Fruit fly (Drosophila melanogaster) whole organism, adult: ENCODE results near the gene CG13012.

Experiments
- CG11617 ChIP-seq: fragments of 200-800 bp; sonication (Bioruptor generic); optimal IDR thresholded peaks from 2 replicates; lab custom pipeline; 2017; ENCODE audit warnings: mild to moderate bottlenecking, missing biosample characterization, missing genetic modification reagents, missing genetic modification characterization
- CG12768 ChIP-seq: fragments of 200-800 bp; sonication (Bioruptor generic); optimal IDR thresholded peaks from 2 replicates; lab custom pipeline; 2017; ENCODE audit warnings: missing biosample characterization, missing genetic modification characterization, mild to moderate bottlenecking, moderate library complexity, missing genetic modification reagents
- CG14711 ChIP-seq: fragments of 200-800 bp; sonication (Bioruptor generic); optimal IDR thresholded peaks from 2 replicates; lab custom pipeline; 2018; ENCODE audit warnings: missing biosample characterization, mild to moderate bottlenecking, missing genetic modification characterization, moderate library complexity
- CG1620 ChIP-seq: fragments of 200-800 bp; sonication (Bioruptor generic); optimal IDR thresholded peaks from 2 replicates; lab custom pipeline; 2016; ENCODE audit warnings: missing biosample characterization, missing genetic modification characterization
- CG33017 ChIP-seq: fragments of 200-800 bp; sonication (Bioruptor generic); optimal IDR thresholded peaks from 2 replicates; lab custom pipeline; 2018; ENCODE audit warnings: missing biosample characterization, mild to moderate bottlenecking, missing genetic modification characterization, moderate library complexity
- CG5204 ChIP-seq: fragments of 200-800 bp; sonication (Bioruptor generic); optimal IDR thresholded peaks from 2 replicates; lab custom pipeline; 2016; ENCODE audit warnings: missing biosample characterization, missing genetic modification characterization
- CG7045 ChIP-seq: fragments of 200-800 bp; sonication (Bioruptor generic); optimal IDR thresholded peaks from 2 replicates; lab custom pipeline; 2017; ENCODE audit warnings: missing biosample characterization, mild to moderate bottlenecking, missing genetic modification characterization
- CG7101 ChIP-seq: fragments of 200-800 bp; sonication (Bioruptor generic); optimal IDR thresholded peaks from 2 replicates; lab custom pipeline; 2018; ENCODE audit warnings: missing biosample characterization, mild to moderate bottlenecking, missing genetic modification characterization, moderate library complexity
- Clk ChIP-seq: fragments of 200-800 bp; sonication (Bioruptor generic); optimal IDR thresholded peaks from 2 replicates; lab custom pipeline; 2017; ENCODE audit warnings: missing biosample characterization, missing genetic modification characterization
- Crg-1 ChIP-seq: fragments of 200-800 bp; sonication (Bioruptor generic); optimal IDR thresholded peaks from 2 replicates; lab custom pipeline; 2016; ENCODE audit warnings: missing biosample characterization, missing genetic modification characterization
- Hr96 ChIP-seq: fragments of 200-800 bp; sonication (Bioruptor generic); optimal IDR thresholded peaks from 2 replicates; lab custom pipeline; 2016; ENCODE audit warnings: missing biosample characterization, missing genetic modification characterization
- Mnt ChIP-seq: fragments of 200-800 bp; sonication (Bioruptor generic); optimal IDR thresholded peaks from 2 replicates; lab custom pipeline; 2016; ENCODE audit warnings: missing biosample characterization, mild to moderate bottlenecking, missing genetic modification characterization
- bab1 ChIP-seq: fragments of 200-800 bp; sonication (Bioruptor generic); optimal IDR thresholded peaks from 3 replicates; lab custom pipeline; 2019; ENCODE audit warnings: missing biosample characterization, mild to moderate bottlenecking, missing genetic modification characterization, moderate library complexity
- cic ChIP-seq: fragments of 200-800 bp; sonication (Bioruptor generic); optimal IDR thresholded peaks from 2 replicates; lab custom pipeline; 2017; ENCODE audit warnings: missing biosample characterization, mild to moderate bottlenecking, missing genetic modification characterization, moderate library complexity
- cnc ChIP-seq, 2 experiments: fragments of >200 bp; optimal IDR thresholded peaks; 2 replicates each; lab custom pipeline; 2017
- kay ChIP-seq: fragments of 200-800 bp; sonication (Bioruptor generic); peaks from one replicate; lab custom pipeline; 2016; ENCODE audit warnings: missing biosample characterization, missing genetic modification characterization, borderline replicate concordance
- ovo ChIP-seq: fragments of 200-800 bp; sonication (Bioruptor generic); optimal IDR thresholded peaks from 2 replicates; lab custom pipeline; 2016; ENCODE audit warnings: missing biosample characterization, missing genetic modification characterization
- pad ChIP-seq: fragments of 200-800 bp; sonication (Bioruptor generic); optimal IDR thresholded peaks from 3 replicates; lab custom pipeline; 2017; ENCODE audit warnings: missing biosample characterization, missing genetic modification characterization, mild to moderate bottlenecking, moderate library complexity, missing genetic modification reagents
- tj ChIP-seq: fragments of 200-800 bp; sonication (Bioruptor generic); optimal IDR thresholded peaks from 3 replicates; lab custom pipeline; 2017; ENCODE audit warnings: missing biosample characterization, mild to moderate bottlenecking, missing genetic modification characterization, moderate library complexity
- toe ChIP-seq: fragments of 200-800 bp; sonication (Bioruptor generic); optimal IDR thresholded peaks from 2 replicates; lab custom pipeline; 2016; ENCODE audit warnings: missing biosample characterization, missing genetic modification characterization

The CG13012 gene

dm6 chrX:16672904-16673303, 3.6 kb downstream of the CG13012 start:
- no peak for TF ChIP-seq tj (GFP tag; lab: Kevin White, UChicago)
- TF ChIP-seq CG33017 (tag; lab: Kevin White, UChicago), result no peak
- no peak for TF ChIP-seq CG7101 (tag; lab: Kevin White, UChicago)
- no peak for TF ChIP-seq CG14711
- no peak for TF ChIP-seq Mnt (GFP tag; lab: Kevin White, UChicago)
- no peak for TF ChIP-seq Hr96
- no peak for TF ChIP-seq CG5204 (GFP tag; lab: Kevin White, UChicago)
- no peak for TF ChIP-seq pad (GFP tag; lab: Kevin White, UChicago)
- no peak for TF ChIP-seq Clk (GFP tag; lab: Kevin White, UChicago)
- TF ChIP-seq ovo (GFP tag; lab: Kevin White, UChicago), result no peak
- no peak for TF ChIP-seq CG7045 (GFP tag; lab: Kevin White, UChicago)
- TF ChIP-seq toe, result no peak

- TF ChIP-seq Mnt (GFP tag; lab: Kevin White, UChicago) (no peak), CG33017 (tag; lab: Kevin White, UChicago) (no peak), Crg-1 (GFP tag; lab: Kevin White, UChicago) (no peak), Hr96 (no peak), toe (no peak), CG11617 (GFP tag; lab: Kevin White, UChicago) (no peak), CG1620 (GFP tag; lab: Kevin White, UChicago) (no peak), Clk (GFP tag; lab: Kevin White, UChicago) (no peak), pad (GFP tag; lab: Kevin White, UChicago) (peak; percentile 9), ovo (GFP tag; lab: Kevin White, UChicago) (no peak), tj (GFP tag; lab: Kevin White, UChicago) (no peak), bab1 (no peak), cnc (optimal IDR thresholded peaks at IDR 0.05; lab: Kevin White, UChicago) (no peak), cic (GFP tag; lab: Kevin White, UChicago) (no peak), CG5204 (GFP tag; lab: Kevin White, UChicago) (no peak), CG14711 (peak; percentile 39), CG7101 (tag; lab: Kevin White, UChicago) (no peak), CG12768 (GFP tag; lab: Kevin White, UChicago) (no peak)
Observed at dm6 chrX:16670691-16671481, 5.7 kb downstream of the CG13012 start.

- TF ChIP-seq Hr96, result no peak
- TF ChIP-seq ovo (GFP tag; lab: Kevin White, UChicago), result no peak
- peak; percentile 28 for TF ChIP-seq kay
- no peak for TF ChIP-seq Crg-1 (GFP tag; lab: Kevin White, UChicago)
Observed at dm6 chrX:16670262-16670661, 6.3 kb downstream of the CG13012 start.

dm6 chrX:16669849-16670248, 6.7 kb downstream of the CG13012 start:
- TF ChIP-seq Hr96 (no peak), tj (GFP tag; lab: Kevin White, UChicago) (no peak), Crg-1 (GFP tag; lab: Kevin White, UChicago) (no peak), pad (GFP tag; lab: Kevin White, UChicago) (no peak), cic (GFP tag; lab: Kevin White, UChicago) (no peak), CG14711 (no peak), CG1620 (GFP tag; lab: Kevin White, UChicago) (no peak), kay (no peak), Clk (GFP tag; lab: Kevin White, UChicago) (no peak), ovo (GFP tag; lab: Kevin White, UChicago) (no peak), CG7045 (GFP tag; lab: Kevin White, UChicago) (no peak), Mnt (GFP tag; lab: Kevin White, UChicago) (no peak), CG5204 (GFP tag; lab: Kevin White, UChicago) (no peak), bab1 (no peak), CG7101 (tag; lab: Kevin White, UChicago) (no peak), CG11617 (GFP tag; lab: Kevin White, UChicago) (no peak), cnc (optimal IDR thresholded peaks at IDR 0.05; lab: Kevin White, UChicago) (no peak)

dm6 chrX:16664405-16665064, 12.0 kb downstream of the CG13012 start, which contains the start of gene CG15865:
TSS of gene CG15865 (minus strand) at chrX:16664455.
- TF ChIP-seq Crg-1 (GFP tag; lab: Kevin White, UChicago), result no peak
- no peak for TF ChIP-seq Clk (GFP tag; lab: Kevin White, UChicago)
- TF ChIP-seq Hr96, result peak; percentile 3
- no peak for TF ChIP-seq pad (GFP tag; lab: Kevin White, UChicago)

dm6 chrX:16660632-16661031, 15.9 kb downstream of the CG13012 start:
- no peak for TF ChIP-seq CG7045 (GFP tag; lab: Kevin White, UChicago)
- TF ChIP-seq CG11617 (GFP tag; lab: Kevin White, UChicago), result no peak
- TF ChIP-seq pad (GFP tag; lab: Kevin White, UChicago), result no peak
- TF ChIP-seq Crg-1 (GFP tag; lab: Kevin White, UChicago), result no peak
- no peak for TF ChIP-seq Hr96
- no peak for TF ChIP-seq bab1
- no peak for TF ChIP-seq cnc (optimal IDR thresholded peaks at IDR 0.05; lab: Kevin White, UChicago)
- no peak for TF ChIP-seq cic (GFP tag; lab: Kevin White, UChicago)
